Fruit fly (Drosophila melanogaster): ENCODE results near the gene CG6834.

- TF ChIP-seq Dll (optimal IDR thresholded peaks at IDR 0.05) (no peak), usp (GFP tag; optimal IDR thresholded peaks at IDR 0.05) (no peak), CG8478 (optimal IDR thresholded peaks at IDR 0.05) (no peak), psq (optimal IDR thresholded peaks at IDR 0.05) (no peak), EcR (GFP tag; optimal IDR thresholded peaks at IDR 0.05) (no peak)
Observed at dm6 chr3R:11690857-11691471, 3.0 kb upstream of the CG6834 start.
